Fruit fly (Drosophila melanogaster): ENCODE data around the gene cv.

Gene cv

DNA sequence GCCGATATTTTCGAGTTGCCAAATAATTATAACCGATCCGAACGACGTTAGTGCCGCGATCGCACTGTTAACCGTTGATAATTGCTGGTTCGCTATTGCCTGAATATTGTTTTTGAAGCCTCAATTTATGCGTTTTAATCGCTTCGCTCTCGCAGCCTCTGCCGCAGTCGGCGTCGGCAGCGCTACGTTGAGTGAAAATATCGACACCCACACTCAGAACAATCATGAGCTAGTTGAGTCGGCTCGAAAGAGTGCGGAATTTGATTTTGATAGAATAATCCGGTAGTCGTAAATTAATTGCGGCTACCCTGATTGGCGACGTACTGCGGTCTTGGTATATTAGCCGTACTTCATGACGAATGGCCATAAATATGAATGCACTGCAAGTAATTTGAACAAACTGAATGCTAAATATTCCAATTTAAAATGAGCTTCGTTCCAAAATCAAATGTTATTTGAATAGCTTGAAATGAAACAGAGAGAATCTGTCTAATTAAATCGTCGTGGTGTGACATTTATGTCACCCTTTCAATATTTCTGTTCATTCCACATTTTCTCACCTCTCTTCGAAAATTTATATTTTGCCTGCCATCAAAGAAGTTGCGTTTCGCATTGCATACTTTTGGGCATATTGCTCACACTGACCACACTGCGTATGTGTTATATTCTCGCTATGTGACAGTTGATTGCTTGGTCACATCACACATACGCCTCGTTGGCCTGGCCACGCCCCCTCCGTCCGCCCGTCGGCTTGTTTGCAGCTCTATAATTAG is 25.8 kb downstream of the cv start (continued):
- no peak for TF ChIP-seq CG8359 (GFP tag; optimal IDR thresholded peaks at IDR 0.05; ENCODE audit: borderline replicate concordance)
- peak; percentile 15 for TF ChIP-seq lilli (GFP tag; optimal IDR thresholded peaks at IDR 0.05)
- peak; percentile 73 for TF ChIP-seq sens (GFP tag)
- peak; percentile 19 for TF ChIP-seq CG2678 (tag; optimal IDR thresholded peaks at IDR 0.05)
- peak; percentile 34 for TF ChIP-seq CG2120 (GFP tag; optimal IDR thresholded peaks at IDR 0.05)
- TF ChIP-seq CG3847 (GFP tag; IDR thresholded peaks at IDR 0.05) = 0 out of 2 replicates have a peak, but pooled peaks have one; percentile 7
- TF ChIP-seq Pdp1 (GFP tag; optimal IDR thresholded peaks at IDR 0.05) = peak in 1 of 2 experiments; percentile 18
- peak; percentile 11 for TF ChIP-seq cg (GFP tag; optimal IDR thresholded peaks at IDR 0.05)
- peak; percentile 18 for TF ChIP-seq gem (tag; optimal IDR thresholded peaks at IDR 0.05)
- TF ChIP-seq Deaf1 (tag; optimal IDR thresholded peaks at IDR 0.05) = peak; percentile 3
- TF ChIP-seq Hr51 (GFP tag; optimal IDR thresholded peaks at IDR 0.05) = peak in 1 of 2 experiments; percentile 26
- TF ChIP-seq nom (GFP tag; optimal IDR thresholded peaks at IDR 0.05) = no peak
- TF ChIP-seq al (GFP tag; IDR thresholded peaks at IDR 0.05) = 0 out of 2 replicates have a peak, but pooled peaks have one; percentile 12
- TF ChIP-seq Awh (GFP tag; IDR thresholded peaks at IDR 0.05) = no peak
- TF ChIP-seq otp (GFP tag; IDR thresholded peaks at IDR 0.05) = 0 out of 3 replicates have a peak, but pooled peaks have one; percentile 34
- TF ChIP-seq Med (GFP tag) = peak; percentile 70
- peak; percentile 98 for TF ChIP-seq CG7372 (GFP tag; IDR thresholded peaks at IDR 0.05)
- TF ChIP-seq NK7.1 (GFP tag; optimal IDR thresholded peaks at IDR 0.05) = no peak
- TF ChIP-seq CG15601 (tag; optimal IDR thresholded peaks at IDR 0.05) = no peak
- peak; percentile 19 for TF ChIP-seq CG7839 (tag; optimal IDR thresholded peaks at IDR 0.05)
- no peak; the same call in 1 of the 2 replicates for TF ChIP-seq vvl (GFP tag; IDR thresholded peaks at IDR 0.05)
- no peak for TF ChIP-seq peb (GFP tag; IDR thresholded peaks at IDR 0.05)
- TF ChIP-seq Hr78 (GFP tag; optimal IDR thresholded peaks at IDR 0.05) = no peak
- no peak for TF ChIP-seq CG7786 (GFP tag; optimal IDR thresholded peaks at IDR 0.05)
- TF ChIP-seq E2f2 (GFP tag; IDR thresholded peaks at IDR 0.05) = 0 out of 2 replicates have a peak, but pooled peaks have one; percentile 22
- no peak for TF ChIP-seq TFAM (GFP tag; optimal IDR thresholded peaks at IDR 0.05)
- no peak for TF ChIP-seq CG11398 (GFP tag; optimal IDR thresholded peaks at IDR 0.05)
- TF ChIP-seq zf30C (GFP tag; optimal IDR thresholded peaks at IDR 0.05) = peak; percentile 43
- no peak for TF ChIP-seq CG10959 (GFP tag; IDR thresholded peaks at IDR 0.05)
- no peak for TF ChIP-seq tup (GFP tag; optimal IDR thresholded peaks at IDR 0.05)
- TF ChIP-seq CG34376 (GFP tag; optimal IDR thresholded peaks at IDR 0.05) = peak; percentile 23
- TF ChIP-seq CG4617 (GFP tag; optimal IDR thresholded peaks at IDR 0.05; ENCODE audit: borderline replicate concordance) = no peak
- TF ChIP-seq CG6854 (GFP tag; optimal IDR thresholded peaks at IDR 0.05) = no peak
- peak; percentile 14 for TF ChIP-seq CG12769 (tag; optimal IDR thresholded peaks at IDR 0.05)
- 0 out of 3 replicates have a peak, but pooled peaks have one; percentile 30 for TF ChIP-seq so (GFP tag; IDR thresholded peaks at IDR 0.05)
- peak; percentile 19; the same call in 1 of the 2 replicates for TF ChIP-seq Xrp1 (GFP tag; IDR thresholded peaks at IDR 0.05)
- 0 out of 2 replicates have a peak, but pooled peaks have one; percentile 12 for TF ChIP-seq Ptx1 (GFP tag; IDR thresholded peaks at IDR 0.05)
- TF ChIP-seq Bgb (GFP tag; IDR thresholded peaks at IDR 0.05; ENCODE audit: partially characterized antibody) = peak; percentile 7; the same call in 1 of the 2 replicates
- no peak for TF ChIP-seq CG3281 (GFP tag; optimal IDR thresholded peaks at IDR 0.05)
- TF ChIP-seq CG13624 (GFP tag; optimal IDR thresholded peaks at IDR 0.05) = peak; percentile 20
- no peak for TF ChIP-seq CG5953 (GFP tag; IDR thresholded peaks at IDR 0.05)
- TF ChIP-seq CG4820 (GFP tag; optimal IDR thresholded peaks at IDR 0.05) = no peak
- no peak for TF ChIP-seq CG12236 (GFP tag; optimal IDR thresholded peaks at IDR 0.05)
- no peak for TF ChIP-seq bigmax (GFP tag; optimal IDR thresholded peaks at IDR 0.05)
- TF ChIP-seq z (GFP tag; IDR thresholded peaks at IDR 0.05) = peak; percentile 83
- peak; percentile 25 for TF ChIP-seq CG3065 (GFP tag; optimal IDR thresholded peaks at IDR 0.05)
- TF ChIP-seq NFAT (GFP tag; IDR thresholded peaks at IDR 0.05) = no peak
- 0 out of 4 replicates have a peak, but pooled peaks have one; percentile 56 for TF ChIP-seq chinmo (GFP tag; IDR thresholded peaks at IDR 0.05; ENCODE audit: partially characterized antibody)
